Fruit fly (Drosophila melanogaster) whole organism, pupa: ENCODE results near the gene CASK.

Experiments used
- CG10348 ChIP-seq: fragments of 200-800 bp; sonication (Bioruptor generic); IDR thresholded peaks from 2 replicates; pipeline ENCODE4 v1.3.6; 2022; ENCODE audit warnings: missing biosample characterization, missing genetic modification characterization
- CG12605 ChIP-seq: fragments of 200-800 bp; sonication (Bioruptor generic); IDR thresholded peaks from 2 replicates; pipeline ENCODE4 v1.3.6; 2022; ENCODE audit warnings: missing biosample characterization, missing genetic modification characterization
- CG13204 ChIP-seq: fragments of 200-800 bp; sonication (Bioruptor generic); optimal IDR thresholded peaks from 2 replicates; lab custom pipeline; 2018; ENCODE audit warnings: missing biosample characterization, mild to moderate bottlenecking, missing genetic modification characterization, moderate library complexity
- CG14655 ChIP-seq: fragments of 200-800 bp; sonication (Bioruptor generic); optimal IDR thresholded peaks from 3 replicates; lab custom pipeline; 2017; ENCODE audit warnings: mild to moderate bottlenecking, missing biosample characterization, missing genetic modification reagents, missing genetic modification characterization
- CG15710 ChIP-seq: fragments of 200-800 bp; sonication (Bioruptor generic); optimal IDR thresholded peaks from 2 replicates; lab custom pipeline; 2018; ENCODE audit warnings: missing biosample characterization, mild to moderate bottlenecking, missing genetic modification characterization, moderate library complexity
- CG17806 ChIP-seq: fragments of 200-800 bp; sonication (Bioruptor generic); optimal IDR thresholded peaks from 2 replicates; lab custom pipeline; 2018; ENCODE audit warnings: missing biosample characterization, mild to moderate bottlenecking, missing genetic modification characterization, moderate library complexity
- CG32121 ChIP-seq: fragments of 200-800 bp; sonication (Bioruptor generic); IDR thresholded peaks from 2 replicates; pipeline ENCODE4 v1.3.6; 2022; ENCODE audit warnings: missing biosample characterization, missing genetic modification characterization
- CG34367 ChIP-seq: fragments of 200-800 bp; sonication (Bioruptor generic); optimal IDR thresholded peaks from 2 replicates; lab custom pipeline; 2018; ENCODE audit warnings: missing biosample characterization, mild to moderate bottlenecking, missing genetic modification characterization
- CG4496 ChIP-seq: fragments of 200-800 bp; sonication (Bioruptor generic); IDR thresholded peaks from 3 replicates; pipeline ENCODE4 v1.3.6; 2022; ENCODE audit warnings: missing biosample characterization, missing genetic modification characterization
- CG8159 ChIP-seq: fragments of 200-800 bp; sonication (Bioruptor generic); optimal IDR thresholded peaks from 3 replicates; lab custom pipeline; 2018; ENCODE audit warnings: missing biosample characterization, mild to moderate bottlenecking, missing genetic modification characterization, moderate library complexity
- CG8301 ChIP-seq: fragments of 200-800 bp; sonication (Bioruptor generic); optimal IDR thresholded peaks from 2 replicates; lab custom pipeline; 2018; ENCODE audit warnings: missing biosample characterization, mild to moderate bottlenecking, missing genetic modification characterization
- CG9948 ChIP-seq: fragments of 200-800 bp; sonication (Bioruptor generic); optimal IDR thresholded peaks from 2 replicates; lab custom pipeline; 2018; ENCODE audit warnings: missing biosample characterization, mild to moderate bottlenecking, missing genetic modification characterization, moderate library complexity
- D1 ChIP-seq: fragments of 200-800 bp; sonication (Bioruptor generic); optimal IDR thresholded peaks from 2 replicates; lab custom pipeline; 2018; ENCODE audit warnings: missing biosample characterization, mild to moderate bottlenecking, missing genetic modification characterization, moderate library complexity
- EcR ChIP-seq: fragments of 200-800 bp; sonication (Bioruptor generic); optimal IDR thresholded peaks from 3 replicates; lab custom pipeline; 2019; ENCODE audit warnings: missing biosample characterization, missing genetic modification characterization, mild to moderate bottlenecking, moderate library complexity, missing genetic modification reagents
- Ets98B ChIP-seq: fragments of 200-800 bp; sonication (Bioruptor generic); IDR thresholded peaks from 2 replicates; pipeline ENCODE4 v1.3.6; 2022; ENCODE audit warnings: missing biosample characterization, missing genetic modification characterization
- Pif1A ChIP-seq: fragments of 200-800 bp; sonication (Bioruptor generic); optimal IDR thresholded peaks from 3 replicates; lab custom pipeline; 2016; ENCODE audit warnings: missing biosample characterization, missing genetic modification characterization
- Pif1B ChIP-seq: fragments of 200-800 bp; sonication (Bioruptor generic); optimal IDR thresholded peaks from 3 replicates; lab custom pipeline; 2016; ENCODE audit warnings: missing biosample characterization, missing genetic modification characterization
- Snoo ChIP-seq: fragments of 200-800 bp; sonication (Bioruptor generic); optimal IDR thresholded peaks from 3 replicates; lab custom pipeline; 2017; ENCODE audit warnings: missing biosample characterization, mild to moderate bottlenecking, missing genetic modification characterization, inconsistent platforms
- fd96Ca ChIP-seq: fragments of 200-800 bp; sonication (Bioruptor generic); IDR thresholded peaks from 3 replicates; pipeline ENCODE4 v1.3.6; 2022; ENCODE audit warnings: missing biosample characterization, missing genetic modification characterization
- gl ChIP-seq: fragments of 200-800 bp; sonication (Bioruptor generic); optimal IDR thresholded peaks from 2 replicates; lab custom pipeline; 2018; ENCODE audit warnings: missing biosample characterization, mild to moderate bottlenecking, missing genetic modification characterization
- rn ChIP-seq: fragments of 200-800 bp; sonication (Bioruptor generic); IDR thresholded peaks from 2 replicates; pipeline ENCODE4 v1.3.6; 2022; ENCODE audit warnings: missing biosample characterization, missing genetic modification characterization

The CASK gene

DNA sequence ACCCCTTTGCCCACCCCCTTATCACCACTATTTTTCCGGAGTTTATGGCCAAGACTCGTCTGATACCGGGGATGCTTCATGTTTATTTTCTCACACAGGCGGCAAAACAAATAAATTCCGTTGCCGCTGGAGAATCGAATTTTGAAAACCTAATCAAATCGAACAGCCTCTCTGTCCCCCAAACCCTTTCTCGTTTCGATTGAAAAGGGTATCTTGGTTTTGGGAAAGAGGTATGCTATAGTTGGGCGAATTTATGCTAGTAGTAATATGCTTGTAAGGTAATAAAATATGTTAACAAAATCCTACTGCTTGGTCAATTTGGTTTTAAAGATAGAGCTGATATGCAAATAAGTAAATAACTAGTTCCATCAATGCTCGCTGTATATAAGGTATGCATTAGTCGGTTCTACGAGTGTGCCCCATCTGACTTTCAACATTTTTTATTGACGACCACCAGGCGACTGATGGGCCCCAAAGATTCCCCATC, 5.6 kb upstream of the CASK start:
- TF ChIP-seq CG13204 (GFP tag; lab: Kevin White, UChicago) (no peak), EcR (no peak), CG12605 (GFP tag; lab: Robert Waterston, UW) (no peak), gl (tag; lab: Kevin White, UChicago) (no peak), fd96Ca (no peak), CG9948 (tag; lab: Kevin White, UChicago) (peak; percentile 21), CG32121 (GFP tag; lab: Robert Waterston, UW) (no peak), CG8301 (tag; lab: Kevin White, UChicago) (peak; percentile 17), Pif1A (GFP tag; lab: Kevin White, UChicago) (peak; percentile 3), Pif1B (no peak), Ets98B (GFP tag; lab: Robert Waterston, UW) (no peak), rn (GFP tag; lab: Robert Waterston, UW) (no peak), CG17806 (tag; lab: Kevin White, UChicago) (no peak), CG14655 (GFP tag; lab: Kevin White, UChicago) (peak; percentile 23)

DNA sequence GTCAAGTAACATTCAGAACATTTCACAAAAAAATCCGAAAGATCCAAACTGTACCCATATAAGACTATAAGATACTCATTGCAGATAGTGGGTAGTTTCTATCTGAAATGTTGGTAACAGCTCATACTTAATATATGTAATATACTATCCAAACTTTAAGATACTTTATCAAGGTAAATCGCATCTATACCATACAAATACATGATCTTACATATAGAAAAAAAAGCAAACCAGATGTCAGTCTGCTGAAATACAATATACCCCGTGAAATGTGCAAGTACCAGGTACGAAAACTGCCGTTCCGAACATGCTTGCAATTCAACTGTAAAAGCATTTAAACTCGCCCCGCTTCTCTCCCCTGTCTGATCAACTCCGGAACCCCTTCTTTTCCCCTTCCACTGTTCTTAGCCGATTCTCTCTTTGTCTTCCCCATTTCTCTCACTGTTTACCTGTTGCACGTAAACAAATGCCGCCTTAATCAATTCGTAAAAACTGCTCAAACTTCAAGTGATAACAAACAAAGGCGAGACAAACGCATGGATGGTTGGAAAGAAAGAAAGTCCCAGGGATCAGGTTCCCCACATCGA, 5.1 kb upstream of the CASK start:
- TF ChIP-seq CG14655 (GFP tag; lab: Kevin White, UChicago) (peak; percentile 36), CG13204 (GFP tag; lab: Kevin White, UChicago) (no peak), CG8159 (peak; percentile 23), CG9948 (tag; lab: Kevin White, UChicago) (peak; percentile 3), Pif1B (no peak), CG4496 (GFP tag; lab: Robert Waterston, UW) (peak; percentile 28; the same call in 1 of the 3 replicates), rn (GFP tag; lab: Robert Waterston, UW) (no peak), CG8301 (tag; lab: Kevin White, UChicago) (peak; percentile 36), CG15710 (tag; lab: Kevin White, UChicago) (no peak), gl (tag; lab: Kevin White, UChicago) (no peak), CG17806 (tag; lab: Kevin White, UChicago) (no peak), CG32121 (GFP tag; lab: Robert Waterston, UW) (no peak), fd96Ca (no peak), Snoo (tag; lab: Kevin White, UChicago) (peak; percentile 33), CG34367 (tag; lab: Kevin White, UChicago) (no peak), Pif1A (GFP tag; lab: Kevin White, UChicago) (peak; percentile 11)

DNA sequence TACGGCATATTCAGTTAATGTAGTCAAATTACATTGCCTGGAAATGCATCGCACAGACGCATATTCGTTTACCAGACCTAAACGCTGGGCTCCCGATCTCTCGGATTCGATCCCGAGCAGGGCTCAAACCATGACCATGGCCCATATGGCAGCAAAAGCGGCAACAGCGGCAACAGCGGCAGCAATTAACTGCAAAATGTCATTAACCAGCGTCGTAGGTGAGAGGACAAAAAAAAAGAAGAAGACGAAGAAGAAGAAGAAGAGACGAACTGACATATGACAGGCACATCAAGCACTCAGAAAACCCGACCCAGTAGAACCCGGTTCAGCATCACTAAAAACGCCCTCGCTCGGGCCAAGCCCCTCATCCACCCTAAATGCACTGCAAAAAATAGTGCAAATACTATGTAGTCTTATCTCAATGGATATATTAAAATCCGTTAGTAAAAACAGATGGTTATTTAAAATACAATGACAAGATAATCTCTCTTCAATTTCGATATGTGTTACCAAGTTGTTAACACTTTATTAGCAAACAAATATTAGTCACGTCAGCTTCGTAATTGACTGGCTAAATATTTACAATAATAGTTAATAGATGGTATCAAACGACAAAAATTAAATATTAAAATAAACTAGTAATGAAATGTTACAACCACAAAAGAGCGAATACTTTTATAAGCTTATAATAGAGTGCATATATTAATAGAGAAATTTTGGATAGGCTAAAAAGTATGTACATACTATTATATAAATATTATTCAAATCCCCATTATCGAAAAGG, 3.5 kb upstream of the CASK start:
- TF ChIP-seq CG15710 (tag; lab: Kevin White, UChicago) (peak; percentile 66), Pif1B (no peak), rn (GFP tag; lab: Robert Waterston, UW) (no peak), CG13204 (GFP tag; lab: Kevin White, UChicago) (no peak), Snoo (tag; lab: Kevin White, UChicago) (no peak), Ets98B (GFP tag; lab: Robert Waterston, UW) (no peak), CG9948 (tag; lab: Kevin White, UChicago) (peak; percentile 45), D1 (no peak), Pif1A (GFP tag; lab: Kevin White, UChicago) (no peak), EcR (peak; percentile 63), CG34367 (tag; lab: Kevin White, UChicago) (peak; percentile 1), CG8301 (tag; lab: Kevin White, UChicago) (peak; percentile 2), CG4496 (GFP tag; lab: Robert Waterston, UW) (no peak), fd96Ca (no peak), CG8159 (peak; percentile 80), CG12605 (GFP tag; lab: Robert Waterston, UW) (no peak), gl (tag; lab: Kevin White, UChicago) (no peak), CG14655 (GFP tag; lab: Kevin White, UChicago) (peak; percentile 53), CG17806 (tag; lab: Kevin White, UChicago) (peak; percentile 40), CG10348 (no peak), CG32121 (GFP tag; lab: Robert Waterston, UW) (no peak)
- TF ChIP-seq, all 21 proteins: peak for 8

DNA sequence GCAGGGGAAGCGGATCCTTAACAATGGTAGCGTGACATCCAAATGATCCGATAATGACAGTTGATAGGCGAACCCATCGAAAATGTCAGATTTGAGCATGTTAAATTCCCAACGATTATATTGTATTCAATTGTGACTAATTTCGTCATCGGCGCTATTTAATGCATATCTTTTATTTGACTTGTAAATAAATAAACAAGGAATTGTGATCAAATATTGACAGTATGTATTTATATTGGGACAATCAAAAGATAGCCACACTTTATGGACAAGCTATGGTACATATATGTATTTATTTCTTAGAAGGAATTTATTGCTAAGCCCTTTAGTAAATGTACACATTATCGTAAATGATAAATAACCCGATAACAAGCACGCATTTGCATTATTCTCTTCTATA, 2.7 kb upstream of the CASK start:
- TF ChIP-seq EcR: no peak

DNA sequence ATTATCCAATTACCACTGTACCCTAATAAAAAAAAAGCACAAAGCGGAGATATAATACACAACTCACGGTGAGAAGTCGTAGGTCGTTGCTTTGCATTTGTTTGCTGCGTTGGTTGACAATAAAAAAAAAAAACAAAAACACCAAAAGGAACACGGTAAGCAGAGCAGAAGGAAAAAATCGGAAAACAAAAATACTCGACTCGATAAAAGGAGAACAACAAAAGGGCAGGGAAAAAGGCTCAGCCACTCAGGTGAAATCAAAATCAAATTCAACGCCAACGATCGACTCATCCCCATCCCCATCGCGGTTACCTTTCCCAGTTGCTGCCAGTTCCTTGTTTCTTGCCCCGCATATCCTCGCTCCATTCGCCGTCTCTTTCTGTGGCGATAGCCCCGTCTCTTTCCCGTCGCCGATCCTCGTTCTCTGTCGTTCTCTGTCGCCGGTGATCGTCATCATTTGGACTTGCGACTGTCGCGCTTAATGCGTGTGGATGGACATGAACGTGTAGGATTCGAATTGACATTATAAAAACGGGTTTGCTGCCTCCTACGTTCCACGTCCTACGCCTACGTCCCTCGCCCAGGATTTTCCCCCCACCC, 2.0 kb upstream of the CASK start:
- TF ChIP-seq Snoo (tag; lab: Kevin White, UChicago): no peak
- peak; percentile 80 for TF ChIP-seq EcR
- TF ChIP-seq CG32121 (GFP tag; lab: Robert Waterston, UW): no peak
- TF ChIP-seq CG8301 (tag; lab: Kevin White, UChicago): no peak
- TF ChIP-seq Pif1A (GFP tag; lab: Kevin White, UChicago): no peak
- TF ChIP-seq CG12605 (GFP tag; lab: Robert Waterston, UW): 0 out of 2 replicates have a peak, but pooled peaks have one; percentile 36
- TF ChIP-seq fd96Ca: no peak
- 0 out of 3 replicates have a peak, but pooled peaks have one; percentile 40 for TF ChIP-seq CG4496 (GFP tag; lab: Robert Waterston, UW)
- TF ChIP-seq CG34367 (tag; lab: Kevin White, UChicago): peak; percentile 48
- TF ChIP-seq CG14655 (GFP tag; lab: Kevin White, UChicago): peak; percentile 4
- peak; percentile 54 for TF ChIP-seq CG13204 (GFP tag; lab: Kevin White, UChicago)
- no peak for TF ChIP-seq CG9948 (tag; lab: Kevin White, UChicago)
- TF ChIP-seq D1: no peak
- TF ChIP-seq gl (tag; lab: Kevin White, UChicago): peak; percentile 85
